Fruit fly (Drosophila melanogaster) whole organism, embryonic: ENCODE data around the gene CG13654.

ENCODE experiments used
- Aef1 ChIP-seq: fragments of 200-800 bp; sonication (Bioruptor generic); IDR thresholded peaks from 3 replicates; pipeline ENCODE4 v1.3.6; 2022; ENCODE audit warnings: missing biosample characterization, missing genetic modification characterization
- CG11696 ChIP-seq: fragments of 200-800 bp; sonication (Bioruptor generic); IDR thresholded peaks from 2 replicates; pipeline ENCODE4 v1.3.6; 2022; ENCODE audit warnings: missing biosample characterization, missing genetic modification characterization
- CG11723 ChIP-seq: fragments of 200-800 bp; sonication (Bioruptor generic); optimal IDR thresholded peaks from 2 replicates; lab custom pipeline; 2017; ENCODE audit warnings: missing biosample characterization, mild to moderate bottlenecking, missing genetic modification characterization
- CG12219 ChIP-seq: fragments of 200-800 bp; sonication (Bioruptor generic); optimal IDR thresholded peaks from 3 replicates; lab custom pipeline; 2018; ENCODE audit warnings: missing biosample characterization, mild to moderate bottlenecking, missing genetic modification characterization
- CG12769 ChIP-seq: fragments of 200-800 bp; sonication (Bioruptor generic); optimal IDR thresholded peaks from 2 replicates; lab custom pipeline; 2019; ENCODE audit warnings: missing biosample characterization, mild to moderate bottlenecking, missing genetic modification characterization, moderate library complexity
- CG13287 ChIP-seq: fragments of 200-800 bp; sonication (Bioruptor generic); IDR thresholded peaks from 2 replicates; pipeline ENCODE4 v1.3.6; 2022; ENCODE audit warnings: missing biosample characterization, missing genetic modification characterization; ENCODE audit not compliant: partially characterized antibody
- CG15601 ChIP-seq: fragments of 200-800 bp; sonication (Bioruptor generic); optimal IDR thresholded peaks from 3 replicates; lab custom pipeline; 2019; ENCODE audit warnings: missing biosample characterization, mild to moderate bottlenecking, missing genetic modification characterization, moderate library complexity
- CG17186 ChIP-seq: fragments of 200-800 bp; sonication (Bioruptor generic); optimal IDR thresholded peaks from 3 replicates; lab custom pipeline; 2017; ENCODE audit warnings: missing biosample characterization, missing genetic modification reagents, missing genetic modification characterization
- CG17829 ChIP-seq: fragments of 200-800 bp; optimal IDR thresholded peaks from 2 replicates; lab custom pipeline; 2019; ENCODE audit warnings: missing biosample characterization, mild to moderate bottlenecking, missing genetic modification characterization, moderate library complexity
- CG17912 ChIP-seq: fragments of 200-800 bp; sonication (Bioruptor generic); optimal IDR thresholded peaks from 2 replicates; lab custom pipeline; 2018; ENCODE audit warnings: missing biosample characterization, mild to moderate bottlenecking, missing genetic modification characterization
- CG18764 ChIP-seq: fragments of 200-800 bp; sonication (Bioruptor generic); optimal IDR thresholded peaks from 3 replicates; lab custom pipeline; 2016; ENCODE audit warnings: missing biosample characterization, missing genetic modification characterization
- CG31365 ChIP-seq: fragments of 200-800 bp; sonication (Bioruptor generic); optimal IDR thresholded peaks from 2 replicates; lab custom pipeline; 2018; ENCODE audit warnings: missing biosample characterization, mild to moderate bottlenecking, missing genetic modification characterization
- CG4282 ChIP-seq: fragments of 200-800 bp; sonication (Bioruptor generic); optimal IDR thresholded peaks from 2 replicates; lab custom pipeline; 2016; ENCODE audit warnings: missing biosample characterization, missing genetic modification characterization
- CG4424 ChIP-seq: fragments of 200-800 bp; sonication (Bioruptor generic); optimal IDR thresholded peaks from 3 replicates; lab custom pipeline; 2016; ENCODE audit warnings: missing biosample characterization, missing genetic modification characterization
- CG5180 ChIP-seq: fragments of 200-800 bp; sonication (Bioruptor generic); optimal IDR thresholded peaks from 3 replicates; lab custom pipeline; 2017; ENCODE audit warnings: missing biosample characterization, missing genetic modification characterization, mild to moderate bottlenecking, moderate library complexity, missing genetic modification reagents
- CG6813 ChIP-seq: fragments of 200-800 bp; sonication (Bioruptor generic); optimal IDR thresholded peaks from 2 replicates; lab custom pipeline; 2017; ENCODE audit warnings: missing biosample characterization, missing genetic modification characterization, mild to moderate bottlenecking, moderate library complexity, missing genetic modification reagents
- CG8359 ChIP-seq: fragments of 200-800 bp; sonication (Bioruptor generic); optimal IDR thresholded peaks from 2 replicates; lab custom pipeline; 2017; ENCODE audit warnings: missing biosample characterization, mild to moderate bottlenecking, missing genetic modification characterization, borderline replicate concordance
- CG8924 ChIP-seq: fragments of 200-800 bp; optimal IDR thresholded peaks from 3 replicates; lab custom pipeline; 2019; ENCODE audit warnings: missing biosample characterization, mild to moderate bottlenecking, missing genetic modification characterization, moderate library complexity
- CG9727 ChIP-seq: fragments of 200-800 bp; sonication (Bioruptor generic); optimal IDR thresholded peaks from 3 replicates; lab custom pipeline; 2017; ENCODE audit warnings: missing biosample characterization, mild to moderate bottlenecking, missing genetic modification characterization
- CG9876 ChIP-seq: fragments of 200-800 bp; sonication (Bioruptor generic); optimal IDR thresholded peaks from 2 replicates; lab custom pipeline; 2016; ENCODE audit warnings: missing biosample characterization, missing genetic modification characterization
- Camta ChIP-seq: fragments of 200-800 bp; sonication (Bioruptor generic); optimal IDR thresholded peaks from 2 replicates; lab custom pipeline; 2016; ENCODE audit warnings: missing biosample characterization, missing genetic modification characterization
- E2f1 ChIP-seq: fragments of 200-800 bp; sonication (Bioruptor generic); IDR thresholded peaks from 2 replicates; pipeline ENCODE4 v1.3.6; 2022; ENCODE audit warnings: missing biosample characterization, missing genetic modification characterization
- Gug ChIP-seq: fragments of 200-800 bp; sonication (Bioruptor generic); IDR thresholded peaks from 4 replicates; pipeline ENCODE4 v1.3.6; 2022; ENCODE audit warnings: missing biosample characterization, missing genetic modification characterization
- H2.0 ChIP-seq: fragments of 200-800 bp; sonication (Bioruptor generic); IDR thresholded peaks from 2 replicates; pipeline ENCODE4 v1.3.6; 2022; ENCODE audit warnings: missing biosample characterization, missing genetic modification characterization
- HLHmδ ChIP-seq: fragments of 200-800 bp; sonication (Bioruptor generic); optimal IDR thresholded peaks from 2 replicates; lab custom pipeline; 2018; ENCODE audit warnings: missing biosample characterization, mild to moderate bottlenecking, missing genetic modification characterization, moderate library complexity
- HmgD ChIP-seq: fragments of 200-800 bp; sonication (Bioruptor generic); optimal IDR thresholded peaks from 3 replicates; lab custom pipeline; 2016; ENCODE audit warnings: missing biosample characterization, missing genetic modification characterization
- Hr39 ChIP-seq: fragments of >200 bp; optimal IDR thresholded peaks from 2 replicates; lab custom pipeline; 2017
- Hsf ChIP-seq: fragments of 200-800 bp; sonication (Bioruptor generic); optimal IDR thresholded peaks from 3 replicates; lab custom pipeline; 2016; ENCODE audit warnings: missing biosample characterization, missing genetic modification characterization
- Lim3 ChIP-seq: fragments of 200-800 bp; sonication (Bioruptor generic); IDR thresholded peaks from 2 replicates; pipeline ENCODE4 v1.3.6; 2022; ENCODE audit warnings: missing biosample characterization, missing genetic modification characterization
- Lpt ChIP-seq: fragments of >200 bp; optimal IDR thresholded peaks from 2 replicates; lab custom pipeline; 2018; ENCODE audit warnings: missing biosample characterization, missing genetic modification characterization
- Meics ChIP-seq: fragments of 200-800 bp; sonication (Bioruptor generic); optimal IDR thresholded peaks from 2 replicates; lab custom pipeline; 2017; ENCODE audit warnings: missing biosample characterization, mild to moderate bottlenecking, missing genetic modification characterization
- Spps ChIP-seq: fragments of 200-800 bp; sonication (Bioruptor generic); optimal IDR thresholded peaks from 2 replicates; lab custom pipeline; 2018; ENCODE audit warnings: missing biosample characterization, mild to moderate bottlenecking, missing genetic modification characterization
- Vsx1 ChIP-seq: fragments of 200-800 bp; sonication (Bioruptor generic); optimal IDR thresholded peaks from 2 replicates; lab custom pipeline; 2017; ENCODE audit warnings: missing biosample characterization, mild to moderate bottlenecking, missing genetic modification characterization, missing genetic modification reagents
- al ChIP-seq: fragments of 200-800 bp; sonication (Bioruptor generic); IDR thresholded peaks from 2 replicates; pipeline ENCODE4 v1.3.6; 2022; ENCODE audit warnings: missing biosample characterization, missing genetic modification characterization
- ato ChIP-seq: fragments of 200-800 bp; sonication (Bioruptor generic); IDR thresholded peaks from 2 replicates; pipeline ENCODE4 v1.3.6; 2022; ENCODE audit warnings: missing biosample characterization, missing genetic modification characterization; ENCODE audit not compliant: partially characterized antibody
- bigmax ChIP-seq: fragments of 200-800 bp; sonication (Bioruptor generic); optimal IDR thresholded peaks from 2 replicates; lab custom pipeline; 2018; ENCODE audit warnings: missing biosample characterization, mild to moderate bottlenecking, missing genetic modification characterization
- br ChIP-seq: fragments of >200 bp; optimal IDR thresholded peaks from 2 replicates; lab custom pipeline; 2017
- gsb-n ChIP-seq: fragments of 200-800 bp; sonication (Bioruptor generic); optimal IDR thresholded peaks from 3 replicates; lab custom pipeline; 2018; ENCODE audit warnings: missing biosample characterization, mild to moderate bottlenecking, missing genetic modification characterization
- hbn ChIP-seq: fragments of 200-800 bp; sonication (Bioruptor generic); IDR thresholded peaks from 2 replicates; pipeline ENCODE4 v1.3.6; 2022; ENCODE audit warnings: missing biosample characterization, missing genetic modification characterization; ENCODE audit not compliant: partially characterized antibody
- insv ChIP-seq, 2 experiments: fragments of 200-800 bp; sonication (Bioruptor generic); optimal IDR thresholded peaks; 3 replicates each; lab custom pipeline; 2016 to 2018; ENCODE audit warnings: missing biosample characterization in 2 of 2, missing genetic modification characterization in 2 of 2
- lbe ChIP-seq: fragments of 200-800 bp; sonication (Bioruptor generic); optimal IDR thresholded peaks from 2 replicates; lab custom pipeline; 2016; ENCODE audit warnings: missing biosample characterization, mild to moderate bottlenecking, missing genetic modification characterization
- lola ChIP-seq, 3 experiments: fragments of >200 bp in 2 of 3; fragments of 200-800 bp in 1 of 3; sonication (Bioruptor generic) in 1 of 3; optimal IDR thresholded peaks; 2 replicates each; lab custom pipeline; 2017 to 2019; ENCODE audit warnings: missing biosample characterization in 3 of 3, missing genetic modification characterization in 3 of 3, mild to moderate bottlenecking in 1 of 3, moderate library complexity in 1 of 3
- nom ChIP-seq: fragments of 200-800 bp; sonication (Bioruptor generic); optimal IDR thresholded peaks from 2 replicates; lab custom pipeline; 2017; ENCODE audit warnings: missing biosample characterization, missing genetic modification characterization, mild to moderate bottlenecking, moderate library complexity, missing genetic modification reagents
- psq ChIP-seq: fragments of 200-800 bp; sonication (Bioruptor generic); optimal IDR thresholded peaks from 2 replicates; lab custom pipeline; 2017; ENCODE audit warnings: missing biosample characterization, missing genetic modification characterization
- ranshi ChIP-seq: fragments of 200-800 bp; sonication (Bioruptor generic); IDR thresholded peaks from 2 replicates; pipeline ENCODE4 v1.3.6; 2022; ENCODE audit warnings: missing biosample characterization, missing genetic modification characterization
- run ChIP-seq: fragments of 200-800 bp; sonication (Bioruptor generic); optimal IDR thresholded peaks from 3 replicates; lab custom pipeline; 2018; ENCODE audit warnings: missing biosample characterization, mild to moderate bottlenecking, missing genetic modification characterization
- tgo ChIP-seq: fragments of 200-800 bp; sonication (Bioruptor generic); IDR thresholded peaks from 3 replicates; pipeline ENCODE4 v1.3.6; 2022; ENCODE audit warnings: missing biosample characterization, missing genetic modification characterization
- toy ChIP-seq: fragments of 200-800 bp; sonication (Bioruptor generic); IDR thresholded peaks from 2 replicates; pipeline ENCODE4 v1.3.6; 2022; ENCODE audit warnings: missing biosample characterization, missing genetic modification characterization
- twi ChIP-seq: fragments of 200-800 bp; optimal IDR thresholded peaks from 2 replicates; lab custom pipeline; 2019; ENCODE audit warnings: missing biosample characterization, mild to moderate bottlenecking, missing genetic modification characterization, moderate library complexity
- wor ChIP-seq: fragments of 200-800 bp; sonication (Bioruptor generic); IDR thresholded peaks from 2 replicates; pipeline ENCODE4 v1.3.6; 2022; ENCODE audit warnings: missing biosample characterization, missing genetic modification characterization

The CG13654 gene

dm6 chr3R:25207405-25208003 is 7.9 kb downstream of the CG13654 start (continued):
- TF ChIP-seq HLHmδ (GFP tag; lab: Kevin White, UChicago) (no peak), CG9727 (GFP tag; lab: Kevin White, UChicago) (peak; percentile 70), CG5180 (peak; percentile 63), al (GFP tag; lab: Robert Waterston, UW) (peak; percentile 33; the same call in 1 of the 2 replicates), wor (GFP tag; lab: Robert Waterston, UW) (peak; percentile 27; the same call in 1 of the 2 replicates), Aef1 (GFP tag; lab: Robert Waterston, UW) (peak; percentile 63), run (tag; lab: Kevin White, UChicago) (peak; percentile 73), Meics (GFP tag; lab: Kevin White, UChicago) (peak; percentile 68), gsb-n (tag; lab: Kevin White, UChicago) (peak; percentile 74), CG31365 (no peak), Camta (GFP tag; lab: Kevin White, UChicago) (peak; percentile 40), twi (tag; lab: Kevin White, UChicago) (peak; percentile 35), Gug (GFP tag; lab: Robert Waterston, UW) (peak; percentile 35; the same call in 1 of the 4 replicates), lola (GFP tag; optimal IDR thresholded peaks at IDR 0.05; lab: Kevin White, UChicago) (peak in 1 of 3 experiments; percentile 80), ranshi (GFP tag; lab: Robert Waterston, UW) (peak; percentile 76), psq (GFP tag; lab: Kevin White, UChicago) (no peak), toy (GFP tag; lab: Robert Waterston, UW) (no peak), tgo (GFP tag; lab: Robert Waterston, UW) (peak; percentile 79), CG8359 (GFP tag; lab: Kevin White, UChicago) (peak; percentile 40), Hr39 (no peak), Lpt (GFP tag; lab: Kevin White, UChicago) (no peak), CG6813 (GFP tag; lab: Kevin White, UChicago) (peak; percentile 21), CG12769 (tag; lab: Kevin White, UChicago) (peak; percentile 27), CG11723 (GFP tag; lab: Kevin White, UChicago) (peak; percentile 61), Spps (peak; percentile 39), H2.0 (GFP tag; lab: Robert Waterston, UW) (no peak), CG8924 (tag; lab: Kevin White, UChicago) (peak; percentile 81), E2f1 (GFP tag; lab: Robert Waterston, UW) (peak; percentile 53), Vsx1 (GFP tag; lab: Kevin White, UChicago) (peak; percentile 56), bigmax (no peak), CG17829 (tag; lab: Kevin White, UChicago) (peak; percentile 82), hbn (GFP tag; lab: Robert Waterston, UW) (no peak), ato (GFP tag; lab: Robert Waterston, UW) (no peak), CG4282 (no peak), CG18764 (GFP tag; lab: Kevin White, UChicago) (peak; percentile 19), nom (peak; percentile 67), CG15601 (tag; lab: Kevin White, UChicago) (peak; percentile 73), br (lab: Kevin White, UChicago) (no peak), CG9876 (GFP tag; lab: Kevin White, UChicago) (no peak), Lim3 (GFP tag; lab: Robert Waterston, UW) (no peak), HmgD (GFP tag; lab: Kevin White, UChicago) (no peak), Hsf (peak; percentile 53), insv (GFP tag; optimal IDR thresholded peaks at IDR 0.05; lab: Kevin White, UChicago) (no peak), CG17912 (no peak), lbe (GFP tag; lab: Kevin White, UChicago) (peak; percentile 7), CG12219 (GFP tag; lab: Kevin White, UChicago) (peak; percentile 68), CG13287 (no peak), CG17186 (GFP tag; lab: Kevin White, UChicago) (no peak), CG11696 (GFP tag; lab: Robert Waterston, UW) (peak; percentile 93), CG4424 (GFP tag; lab: Kevin White, UChicago) (peak; percentile 67)
